Fruit fly (Drosophila melanogaster): Measurements from ENCODE around the gene Trc8.

Trc8 gene

DNA sequence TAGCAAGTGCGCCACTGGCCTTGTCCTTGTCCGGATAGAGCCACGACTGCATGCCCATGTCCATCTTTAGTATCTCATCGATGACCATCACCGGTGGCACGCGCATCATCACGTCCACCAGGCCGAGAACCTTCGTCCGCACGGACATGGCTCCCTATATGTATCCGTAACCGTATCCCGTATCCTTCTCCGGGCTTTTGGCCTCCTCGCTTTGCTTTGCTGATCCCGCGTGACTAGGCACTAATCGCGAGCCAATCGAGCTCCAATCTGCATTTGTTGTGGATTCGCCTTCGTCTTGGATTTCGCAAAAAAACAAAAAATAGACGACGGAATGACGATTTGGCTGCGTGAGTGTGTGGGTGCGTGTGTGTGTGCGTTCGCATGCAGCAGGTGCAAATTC is 619 bp downstream of the Trc8 start:
- TF ChIP-seq Mio (GFP tag; optimal IDR thresholded peaks at IDR 0.05) (no peak), brk (GFP tag; optimal IDR thresholded peaks at IDR 0.05) (no peak), h (GFP tag; optimal IDR thresholded peaks at IDR 0.05) (no peak), N (GFP tag; optimal IDR thresholded peaks at IDR 0.05) (no peak), Dif (GFP tag; optimal IDR thresholded peaks at IDR 0.05; ENCODE audit: partially characterized antibody) (no peak), fru (GFP tag; optimal IDR thresholded peaks at IDR 0.05) (no peak), Myc (optimal IDR thresholded peaks at IDR 0.05) (no peak), Abd-B (GFP tag; optimal IDR thresholded peaks at IDR 0.05) (no peak)

DNA sequence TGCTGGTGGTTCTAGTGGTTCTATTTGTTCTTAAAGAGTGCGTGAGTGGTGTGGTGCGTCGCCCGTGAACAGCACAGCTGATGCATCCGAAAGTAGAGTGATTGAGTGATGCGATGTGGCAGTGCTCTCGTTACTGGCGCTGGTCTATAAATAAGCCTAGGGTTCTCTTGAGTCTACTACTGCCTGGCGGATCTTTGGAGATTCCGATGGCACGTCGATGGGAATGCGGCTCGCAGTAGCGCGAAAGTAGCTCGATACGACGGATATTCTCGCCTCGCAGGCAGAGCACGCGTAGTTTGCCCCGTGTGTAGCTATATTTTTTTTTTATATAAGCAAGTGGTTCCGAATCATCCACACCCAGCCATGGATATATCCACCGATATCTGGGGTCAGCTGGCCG is 7.3 kb downstream of the Trc8 start:
- no peak for TF ChIP-seq fru (GFP tag; optimal IDR thresholded peaks at IDR 0.05)
- TF ChIP-seq tai (GFP tag; optimal IDR thresholded peaks at IDR 0.05): no peak
- no peak for TF ChIP-seq usp (GFP tag; optimal IDR thresholded peaks at IDR 0.05)
- TF ChIP-seq Rel (GFP tag; optimal IDR thresholded peaks at IDR 0.05): no peak
- TF ChIP-seq Rel (tag; optimal IDR thresholded peaks at IDR 0.05): no peak
- TF ChIP-seq Jra (GFP tag; optimal IDR thresholded peaks at IDR 0.05): no peak

DNA sequence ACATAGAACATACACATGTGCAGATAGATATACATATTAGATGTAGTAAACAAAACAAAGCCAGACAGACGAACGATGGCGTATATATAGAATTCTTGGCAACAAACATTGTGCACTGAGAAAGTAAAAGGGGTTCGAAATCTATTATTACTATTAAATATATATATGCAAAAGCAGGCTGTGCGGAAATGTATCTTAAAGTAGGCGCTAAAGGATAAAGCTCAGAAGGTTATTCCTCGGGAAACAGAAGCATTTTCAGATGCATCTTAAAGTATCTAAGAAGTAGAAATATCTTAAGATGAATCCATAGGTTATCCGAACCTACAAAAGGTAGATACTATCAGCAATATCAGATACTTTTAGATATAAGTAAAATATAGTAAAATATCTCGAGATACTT is 7.8 kb downstream of the Trc8 start:
- no peak for TF ChIP-seq sv (GFP tag; optimal IDR thresholded peaks at IDR 0.05)
- no peak for TF ChIP-seq dsf (GFP tag; optimal IDR thresholded peaks at IDR 0.05; ENCODE audit: borderline replicate concordance)
- no peak for TF ChIP-seq OdsH (GFP tag; optimal IDR thresholded peaks at IDR 0.05)
- no peak for TF ChIP-seq sage (GFP tag; optimal IDR thresholded peaks at IDR 0.05)
- no peak for TF ChIP-seq Sp1 (GFP tag; optimal IDR thresholded peaks at IDR 0.05)
- no peak for TF ChIP-seq dmrt93B (GFP tag; optimal IDR thresholded peaks at IDR 0.05)
- TF ChIP-seq Jra (GFP tag; optimal IDR thresholded peaks at IDR 0.05): no peak

DNA sequence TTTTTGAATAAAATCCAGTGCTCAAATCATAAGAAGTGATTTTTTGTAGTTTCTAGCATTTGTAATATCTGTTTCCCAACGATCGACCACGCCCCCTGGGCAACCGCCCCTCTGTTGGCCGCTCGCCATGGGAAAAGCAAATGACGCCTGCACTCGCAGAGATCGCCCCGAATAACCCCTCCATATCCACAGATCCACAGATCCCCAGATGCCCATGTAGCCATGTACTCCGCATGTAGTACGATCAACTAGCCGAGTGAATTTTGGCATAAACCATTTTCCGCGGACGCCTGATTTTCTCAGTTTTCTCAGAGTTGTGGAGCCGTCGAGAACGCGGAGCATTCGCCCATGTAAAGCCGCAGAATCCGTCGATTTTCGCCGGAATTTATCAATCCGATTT is 9.1 kb downstream of the Trc8 start, which contains the start of gene FipoQ:
Gene FipoQ (plus strand): TSS at position 301 of the 400 bp plus-strand sequence.
- TF ChIP-seq ey (GFP tag; optimal IDR thresholded peaks at IDR 0.05) (no peak), pan (optimal IDR thresholded peaks at IDR 0.05) (no peak), Vsx2 (GFP tag; optimal IDR thresholded peaks at IDR 0.05; ENCODE audit: partially characterized antibody) (no peak), Hnf4 (GFP tag; optimal IDR thresholded peaks at IDR 0.05) (no peak), sv (GFP tag; optimal IDR thresholded peaks at IDR 0.05) (no peak), Abd-B (GFP tag; optimal IDR thresholded peaks at IDR 0.05) (no peak), OdsH (GFP tag; optimal IDR thresholded peaks at IDR 0.05) (no peak)

DNA sequence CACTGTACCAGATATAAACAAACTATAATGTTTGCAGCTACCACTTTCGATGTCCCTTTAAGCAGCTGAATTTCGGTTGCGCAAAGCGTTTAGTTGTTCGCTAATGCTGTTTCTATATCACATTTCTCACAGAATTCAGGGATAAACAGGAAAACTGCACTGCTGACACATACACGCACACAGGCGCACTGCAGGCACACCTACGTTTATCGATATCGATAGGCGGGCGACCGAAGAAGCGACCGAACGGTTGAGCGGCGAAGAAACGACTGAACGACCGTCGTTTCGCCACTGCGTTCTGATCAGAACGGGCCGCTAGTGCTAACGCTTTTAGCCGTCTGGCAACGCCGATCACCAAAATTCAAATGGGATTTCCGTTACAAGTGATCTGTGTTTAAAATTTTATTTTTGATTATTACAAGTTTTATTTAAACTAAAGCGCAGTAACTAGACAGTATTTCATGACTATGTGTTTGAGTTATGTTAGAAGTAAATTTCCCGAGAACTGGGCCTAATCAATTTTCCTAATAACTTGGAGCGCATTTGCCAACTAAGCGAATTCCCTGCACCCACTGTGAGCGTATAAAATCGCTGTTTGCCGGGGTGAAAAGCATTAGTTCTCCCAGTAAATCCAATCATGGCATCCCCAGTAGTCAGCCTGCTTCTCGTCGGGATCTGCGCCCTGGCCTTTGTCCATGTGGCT is 10.2 kb downstream of the Trc8 start, which contains the start of the genes CG2310 and Diedel:
Gene CG2310 (minus strand): TSS at position 277 of the 703 bp plus-strand sequence.
Gene Diedel (plus strand): TSS at position 611 of the 703 bp plus-strand sequence.
- TF ChIP-seq Hr83 (GFP tag; optimal IDR thresholded peaks at IDR 0.05; ENCODE audit: poor library complexity, severe bottlenecking): peak; percentile 37
- TF ChIP-seq Rel (GFP tag; optimal IDR thresholded peaks at IDR 0.05): no peak
- peak; percentile 31 for TF ChIP-seq Rel (tag; optimal IDR thresholded peaks at IDR 0.05)
- TF ChIP-seq N (GFP tag; optimal IDR thresholded peaks at IDR 0.05): peak; percentile 75
- no peak for TF ChIP-seq Sp1 (GFP tag; optimal IDR thresholded peaks at IDR 0.05)
- TF ChIP-seq Vsx2 (GFP tag; optimal IDR thresholded peaks at IDR 0.05; ENCODE audit: partially characterized antibody): peak; percentile 90
- peak; percentile 88 for TF ChIP-seq Dif (GFP tag; optimal IDR thresholded peaks at IDR 0.05; ENCODE audit: partially characterized antibody)

DNA sequence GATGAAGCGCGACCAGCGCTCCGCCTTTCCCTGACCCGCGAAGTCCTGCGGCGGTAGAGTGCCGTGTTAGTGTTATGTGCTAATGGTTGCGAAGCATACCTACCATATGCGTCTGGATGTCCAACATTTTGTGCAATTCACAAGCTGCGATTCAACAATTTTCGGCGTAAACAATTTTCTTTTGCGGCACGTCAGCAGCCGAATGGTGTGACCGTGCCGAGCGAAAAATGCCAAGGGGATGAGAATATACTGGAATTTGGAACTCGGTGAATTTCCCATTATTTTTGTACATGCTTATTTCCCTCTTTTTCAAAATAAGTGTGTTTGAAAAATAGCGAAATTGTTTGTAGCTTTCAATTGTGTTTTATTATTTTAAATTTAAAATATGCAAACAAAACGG is 12.7 kb downstream of the Trc8 start, which contains the start of gene Spase12:
Gene Spase12 (minus strand): TSS at position 239 of the 400 bp plus-strand sequence.
- TF ChIP-seq Myc (optimal IDR thresholded peaks at IDR 0.05): peak; percentile 77
- no peak for TF ChIP-seq Hr83 (GFP tag; optimal IDR thresholded peaks at IDR 0.05; ENCODE audit: poor library complexity, severe bottlenecking)

DNA sequence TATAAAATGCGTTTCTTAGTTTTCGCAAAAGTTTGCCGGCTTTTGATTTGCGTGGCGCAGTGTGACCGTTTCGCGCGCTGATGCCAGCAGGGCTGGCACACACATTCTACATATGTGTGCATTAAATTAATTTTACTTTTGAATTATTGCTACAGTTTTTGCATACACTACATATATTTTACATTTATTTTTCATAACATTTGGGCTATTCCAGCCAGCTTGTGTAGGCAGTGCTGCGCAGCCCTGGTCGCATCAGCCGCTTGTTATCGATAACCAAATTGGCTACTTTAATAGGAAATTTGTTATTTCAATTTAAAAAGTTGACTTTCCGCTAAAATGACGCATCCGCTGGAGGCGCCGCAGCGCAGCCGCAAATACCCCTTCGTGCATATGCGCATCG is 14.4 kb downstream of the Trc8 start, which contains the start of the genes CG2321 and CG2006:
Gene CG2321 (minus strand): TSS at position 57 of the 400 bp plus-strand sequence.
Gene CG2006 (plus strand): TSS at position 260 of the 400 bp plus-strand sequence.
- TF ChIP-seq sv (GFP tag; optimal IDR thresholded peaks at IDR 0.05) (peak; percentile 41), h (GFP tag; optimal IDR thresholded peaks at IDR 0.05) (no peak), CG9705 (GFP tag; optimal IDR thresholded peaks at IDR 0.05) (peak; percentile 37), HLH106 (tag; optimal IDR thresholded peaks at IDR 0.05) (peak; percentile 70), Sp1 (GFP tag; optimal IDR thresholded peaks at IDR 0.05) (peak; percentile 43), ey (GFP tag; optimal IDR thresholded peaks at IDR 0.05) (peak; percentile 32), foxo (GFP tag; optimal IDR thresholded peaks at IDR 0.05) (peak in 1 of 2 experiments; percentile 63), fru (GFP tag; optimal IDR thresholded peaks at IDR 0.05) (peak; percentile 46), OdsH (GFP tag; optimal IDR thresholded peaks at IDR 0.05) (peak; percentile 22), Myc (optimal IDR thresholded peaks at IDR 0.05) (no peak)
